Fruit fly (Drosophila melanogaster): Measurements from ENCODE around the gene Fbxl4.

Fbxl4 gene

DNA sequence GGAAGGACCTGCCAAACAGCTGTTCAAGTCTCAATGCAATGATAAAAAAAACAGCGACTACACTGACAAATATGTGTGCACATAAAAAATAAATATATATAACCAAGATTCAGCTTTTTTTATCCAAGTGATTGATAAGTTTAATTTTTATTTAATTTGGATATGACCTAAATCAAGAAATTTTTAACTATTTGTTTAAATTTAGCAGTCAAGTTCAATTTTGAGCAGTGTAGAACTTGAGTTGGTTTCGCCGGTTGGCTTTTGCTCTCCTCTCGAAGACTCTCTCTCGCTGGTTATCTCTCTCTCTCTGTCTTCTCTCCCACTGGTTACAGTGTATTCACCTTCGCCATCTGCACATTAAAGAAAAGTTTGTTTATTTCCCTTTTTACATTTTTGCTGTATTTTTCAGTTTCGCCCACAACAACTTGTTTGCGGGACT is 19.7 kb downstream of the Fbxl4 start (continued):
- TF ChIP-seq Eip78C (GFP tag) (peak; percentile 99), OdsH (GFP tag; optimal IDR thresholded peaks at IDR 0.05) (peak; percentile 97), fd59A (GFP tag; optimal IDR thresholded peaks at IDR 0.05) (peak; percentile 93), Ets21C (GFP tag; optimal IDR thresholded peaks at IDR 0.05) (peak; percentile 92), CG32006 (GFP tag; optimal IDR thresholded peaks at IDR 0.05) (peak; percentile 95), CG3032 (tag; optimal IDR thresholded peaks at IDR 0.05) (peak; percentile 98), CG11902 (GFP tag; optimal IDR thresholded peaks at IDR 0.05) (peak; percentile 91), Lpt (GFP tag; optimal IDR thresholded peaks at IDR 0.05) (peak; percentile 96), CG6808 (GFP tag; optimal IDR thresholded peaks at IDR 0.05) (peak; percentile 97), Smox (GFP tag; optimal IDR thresholded peaks at IDR 0.05) (peak; percentile 97), Gug (GFP tag; IDR thresholded peaks at IDR 0.05) (peak; percentile 93), Sox14 (GFP tag; optimal IDR thresholded peaks at IDR 0.05) (peak; percentile 95), CG11762 (GFP tag; optimal IDR thresholded peaks at IDR 0.05; ENCODE audit: insufficient read depth) (peak; percentile 96), CG6854 (GFP tag; optimal IDR thresholded peaks at IDR 0.05) (peak; percentile 97)

- TF ChIP-seq CG32006 (GFP tag; optimal IDR thresholded peaks at IDR 0.05) (peak; percentile 43), dac (GFP tag; optimal IDR thresholded peaks at IDR 0.05) (no peak), svp (GFP tag) (peak; percentile 61), Eip78C (GFP tag) (peak; percentile 74), CG10631 (GFP tag; optimal IDR thresholded peaks at IDR 0.05) (peak; percentile 23)
Observed at dm6 chrX:14216844-14217243, 20.9 kb downstream of the Fbxl4 start.

- TF ChIP-seq CG1621 (tag; optimal IDR thresholded peaks at IDR 0.05) = no peak
- TF ChIP-seq topi (GFP tag; optimal IDR thresholded peaks at IDR 0.05) = peak; percentile 17
- no peak for TF ChIP-seq CG6792 (GFP tag; optimal IDR thresholded peaks at IDR 0.05)
- TF ChIP-seq CG3919 (GFP tag; optimal IDR thresholded peaks at IDR 0.05) = no peak
- TF ChIP-seq CG6276 (GFP tag; optimal IDR thresholded peaks at IDR 0.05) = no peak
- no peak for TF ChIP-seq CG8119 (GFP tag; IDR thresholded peaks at IDR 0.05)
- TF ChIP-seq salr (GFP tag; optimal IDR thresholded peaks at IDR 0.05) = no peak
- TF ChIP-seq Blimp-1 (GFP tag; optimal IDR thresholded peaks at IDR 0.05) = no peak
- no peak for TF ChIP-seq Eip93F (GFP tag; optimal IDR thresholded peaks at IDR 0.05)
- TF ChIP-seq CG6854 (GFP tag; optimal IDR thresholded peaks at IDR 0.05) = no peak
- no peak for TF ChIP-seq Hr38 (GFP tag; optimal IDR thresholded peaks at IDR 0.05)
- TF ChIP-seq acj6 (GFP tag; optimal IDR thresholded peaks at IDR 0.05) = no peak
- TF ChIP-seq OdsH (GFP tag; optimal IDR thresholded peaks at IDR 0.05) = no peak
- no peak for TF ChIP-seq spab (GFP tag; optimal IDR thresholded peaks at IDR 0.05)
- TF ChIP-seq vri (GFP tag; optimal IDR thresholded peaks at IDR 0.05) = peak; percentile 56
- peak; percentile 41 for TF ChIP-seq CG3032 (tag; optimal IDR thresholded peaks at IDR 0.05)
- peak; percentile 9 for TF ChIP-seq Smox (GFP tag; optimal IDR thresholded peaks at IDR 0.05)
- no peak for TF ChIP-seq cyc (GFP tag; optimal IDR thresholded peaks at IDR 0.05)
- no peak for TF ChIP-seq CG11902 (GFP tag; optimal IDR thresholded peaks at IDR 0.05)
- no peak for TF ChIP-seq CG8632 (GFP tag; optimal IDR thresholded peaks at IDR 0.05)
- TF ChIP-seq svp (GFP tag) = peak; percentile 80
- TF ChIP-seq CG6163 (GFP tag; IDR thresholded peaks at IDR 0.05) = peak; percentile 36; the same call in 1 of the 3 replicates
- no peak for TF ChIP-seq CG34406 (GFP tag; optimal IDR thresholded peaks at IDR 0.05)
- no peak for TF ChIP-seq Sox15 (GFP tag; optimal IDR thresholded peaks at IDR 0.05)
- no peak for TF ChIP-seq CG8319 (GFP tag; optimal IDR thresholded peaks at IDR 0.05)
- TF ChIP-seq Met (GFP tag; optimal IDR thresholded peaks at IDR 0.05) = peak; percentile 38
- no peak for TF ChIP-seq Sox14 (GFP tag; optimal IDR thresholded peaks at IDR 0.05)
- no peak for TF ChIP-seq fd85E (GFP tag; optimal IDR thresholded peaks at IDR 0.05)
- peak; percentile 38 for TF ChIP-seq CG32006 (GFP tag; optimal IDR thresholded peaks at IDR 0.05)
- TF ChIP-seq Hr39 (GFP tag; optimal IDR thresholded peaks at IDR 0.05) = peak; percentile 25
- TF ChIP-seq Hr4 (GFP tag; optimal IDR thresholded peaks at IDR 0.05) = no peak
- TF ChIP-seq dac (GFP tag; optimal IDR thresholded peaks at IDR 0.05) = no peak
- no peak for TF ChIP-seq achi (GFP tag; optimal IDR thresholded peaks at IDR 0.05)
- no peak for TF ChIP-seq Gug (GFP tag; IDR thresholded peaks at IDR 0.05)
- no peak for TF ChIP-seq dsx (GFP tag; optimal IDR thresholded peaks at IDR 0.05; ENCODE audit: poor library complexity, severe bottlenecking)
- no peak for TF ChIP-seq esn (GFP tag; optimal IDR thresholded peaks at IDR 0.05)
- TF ChIP-seq eg (GFP tag; IDR thresholded peaks at IDR 0.05) = no peak; the same call in 2 of the 3 replicates
- peak; percentile 6 for TF ChIP-seq Ets21C (GFP tag; optimal IDR thresholded peaks at IDR 0.05)
- TF ChIP-seq lz (GFP tag; optimal IDR thresholded peaks at IDR 0.05) = peak; percentile 14
- no peak for TF ChIP-seq net (GFP tag; optimal IDR thresholded peaks at IDR 0.05)
- TF ChIP-seq Lpt (GFP tag; optimal IDR thresholded peaks at IDR 0.05) = no peak
- TF ChIP-seq CG10631 (GFP tag; optimal IDR thresholded peaks at IDR 0.05) = no peak
- TF ChIP-seq CG11294 (GFP tag; IDR thresholded peaks at IDR 0.05) = no peak
Observed at dm6 chrX:14215834-14216233, 21.9 kb downstream of the Fbxl4 start.

All from whole organism, prepupa.